Worm (Caenorhabditis elegans) whole organism, young adult: ENCODE results near the gene gpc-1.

Experiments used
- ama-1 ChIP-seq, 3 experiments: fragments of 150-350 bp in 1 of 3; sonication (generic microtip) in 2 of 3; optimal IDR thresholded peaks; 2 replicates each; lab custom pipeline; 2014 to 2018; ENCODE audit warnings: missing biosample characterization in 2 of 3, missing genetic modification characterization in 2 of 3, missing genetic modification reagents in 2 of 3
- aptf-3 ChIP-seq: fragments of 200-800 bp; sonication (Bioruptor generic); IDR thresholded peaks from 2 replicates; pipeline ENCODE4 v1.3.6; 2022; ENCODE audit warnings: missing genetic modification characterization, missing compliant biosample characterization
- attf-5 ChIP-seq: fragments of 200-800 bp; sonication (Bioruptor generic); optimal IDR thresholded peaks from 2 replicates; lab custom pipeline; 2018; ENCODE audit warnings: mild to moderate bottlenecking, missing genetic modification characterization, missing compliant biosample characterization
- ccch-3 ChIP-seq: fragments of 200-800 bp; sonication (Bioruptor generic); optimal IDR thresholded peaks from 2 replicates; lab custom pipeline; 2018; ENCODE audit warnings: mild to moderate bottlenecking, missing genetic modification characterization, missing compliant biosample characterization
- ceh-27 ChIP-seq: fragments of 200-800 bp; sonication (Bioruptor generic); optimal IDR thresholded peaks from 2 replicates; lab custom pipeline; 2018; ENCODE audit warnings: mild to moderate bottlenecking, missing genetic modification characterization, moderate library complexity, missing compliant biosample characterization
- egl-18 ChIP-seq: fragments of 200-800 bp; sonication (Bioruptor generic); IDR thresholded peaks from 2 replicates; pipeline ENCODE4 v1.3.6; 2022; ENCODE audit warnings: missing genetic modification reagents, missing genetic modification characterization, missing compliant biosample characterization
- madf-10 ChIP-seq: sonication (generic microtip); optimal IDR thresholded peaks from 2 replicates; lab custom pipeline; 2016; ENCODE audit warnings: mild to moderate bottlenecking, missing genetic modification characterization, missing compliant biosample characterization
- pha-4 ChIP-seq: fragments of 150-350 bp; sonication (generic microtip); optimal IDR thresholded peaks from 2 replicates; lab custom pipeline; 2014; ENCODE audit warnings: missing biosample characterization, missing genetic modification reagents, missing genetic modification characterization
- snpc-4 ChIP-seq, 5 experiments: fragments of 150-350 bp in 1 of 5; sonication (generic microtip) in 4 of 5; optimal IDR thresholded peaks; 2 replicates each; lab custom pipeline; 2014 to 2018; ENCODE audit warnings: missing genetic modification characterization in 5 of 5, missing biosample characterization in 3 of 5, antibody characterized with exemption in 2 of 5, mild to moderate bottlenecking in 2 of 5, missing compliant biosample characterization in 2 of 5, missing genotype in 2 of 5, moderate library complexity in 2 of 5, missing genetic modification reagents in 1 of 5
- sptf-2 ChIP-seq: fragments of 200-800 bp; sonication (Bioruptor generic); optimal IDR thresholded peaks from 2 replicates; lab custom pipeline; 2018; ENCODE audit warnings: mild to moderate bottlenecking, missing genetic modification characterization, missing compliant biosample characterization
- unc-130 ChIP-seq: sonication (generic microtip); optimal IDR thresholded peaks from 2 replicates; lab custom pipeline; 2016; ENCODE audit warnings: missing genetic modification reagents, missing genetic modification characterization, missing compliant biosample characterization

- TF ChIP-seq snpc-4 (GFP tag; optimal IDR thresholded peaks at IDR 0.05; lab: Kevin White, UChicago): no peak
- TF ChIP-seq snpc-4 (tag; optimal IDR thresholded peaks at IDR 0.05; lab: Kevin White, UChicago): no peak
- no peak for TF ChIP-seq ccch-3
- TF ChIP-seq pha-4 (tag; lab: Kevin White, UChicago): no peak
- no peak for TF ChIP-seq ama-1 (optimal IDR thresholded peaks at IDR 0.05; lab: Kevin White, UChicago)
- TF ChIP-seq ama-1 (GFP tag; optimal IDR thresholded peaks at IDR 0.05; lab: Kevin White, UChicago): no peak
- TF ChIP-seq egl-18 (GFP tag; lab: Robert Waterston, UW): no peak
- TF ChIP-seq sptf-2 (GFP tag; lab: Kevin White, UChicago): no peak
- no peak for TF ChIP-seq attf-5 (GFP tag; lab: Kevin White, UChicago)
- no peak for TF ChIP-seq aptf-3 (GFP tag; lab: Robert Waterston, UW)
- TF ChIP-seq unc-130 (GFP tag; lab: Kevin White, UChicago): no peak
- no peak for TF ChIP-seq ceh-27 (GFP tag; lab: Kevin White, UChicago)
- no peak for TF ChIP-seq madf-10 (tag; lab: Kevin White, UChicago)
These were observed 42.2 kb upstream of the gpc-1 start for ce11 chrX:12926998-12927397.
